Worm (Caenorhabditis elegans) whole organism, L3 larva: ENCODE measurements around the gene clec-221.

Experiments used
- ama-1 ChIP-seq: fragments of 150-350 bp; optimal IDR thresholded peaks from 2 replicates; lab custom pipeline; 2018
- nhr-23 ChIP-seq: fragments of 150-350 bp; optimal IDR thresholded peaks from 2 replicates; lab custom pipeline; 2014; ENCODE audit warnings: missing biosample characterization, missing genetic modification reagents, missing genetic modification characterization
- pqm-1 ChIP-seq: fragments of 150-350 bp; optimal IDR thresholded peaks from 2 replicates; lab custom pipeline; 2017; ENCODE audit warnings: missing biosample characterization, missing genetic modification characterization, inconsistent platforms
- tbx-2 ChIP-seq: sonication (generic microtip); optimal IDR thresholded peaks from 2 replicates; lab custom pipeline; 2016; ENCODE audit warnings: mild to moderate bottlenecking, missing genetic modification characterization, missing compliant biosample characterization
- zag-1 ChIP-seq: fragments of 150-350 bp; optimal IDR thresholded peaks from 2 replicates; lab custom pipeline; 2014; ENCODE audit warnings: missing biosample characterization, missing genetic modification characterization
- ztf-4 ChIP-seq: fragments of 150-350 bp; optimal IDR thresholded peaks from 2 replicates; lab custom pipeline; 2014; ENCODE audit warnings: missing biosample characterization, missing genetic modification characterization

ce11 chrV:10947930-10948329, 6.3 kb downstream of the clec-221 start, which contains the start of gene F17C11.2:
- TF ChIP-seq ama-1 (lab: Kevin White, UChicago) (no peak), nhr-23 (no peak), zag-1 (tag; lab: Kevin White, UChicago) (no peak), ztf-4 (tag; lab: Kevin White, UChicago) (no peak), tbx-2 (tag; lab: Kevin White, UChicago) (no peak), pqm-1 (tag; lab: Kevin White, UChicago) (no peak)
